Fruit fly (Drosophila melanogaster): ENCODE measurements around the gene wrd.

DNA sequence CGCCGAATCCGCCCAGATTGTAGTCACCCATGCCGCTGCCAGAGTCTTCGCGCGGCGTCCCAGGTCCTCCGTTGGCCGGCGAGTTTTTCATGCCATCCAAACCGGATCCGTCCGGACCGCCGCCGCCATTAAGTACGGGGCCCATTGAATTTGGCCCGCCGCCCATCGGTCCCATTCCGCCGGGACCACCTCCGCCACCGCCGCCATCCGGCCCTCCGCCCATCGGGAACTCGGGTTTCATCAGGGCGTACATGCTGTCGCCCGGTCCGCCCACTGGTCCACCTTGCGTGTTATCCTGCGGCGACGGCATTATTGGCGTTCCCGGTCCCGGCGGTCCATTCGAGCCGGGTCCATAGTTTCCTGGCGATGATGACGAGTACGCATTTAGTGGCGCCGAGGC is 27.7 kb downstream of the wrd start:
- TF ChIP-seq CG8478 (optimal IDR thresholded peaks at IDR 0.05), result no peak
- no peak for TF ChIP-seq usp (GFP tag; optimal IDR thresholded peaks at IDR 0.05)
